Worm (Caenorhabditis elegans): Measurements from ENCODE around the gene rabn-5.

ce11 chrIII:5883517-5883916 lies 19.2 kb downstream of the rabn-5 start:
- TF ChIP-seq F13H6.1 (tag; optimal IDR thresholded peaks at IDR 0.05) = no peak
- TF ChIP-seq elt-1 (tag; optimal IDR thresholded peaks at IDR 0.05) = no peak
- no peak for TF ChIP-seq nhr-10 (tag; optimal IDR thresholded peaks at IDR 0.05)
- TF ChIP-seq nhr-25 (tag; optimal IDR thresholded peaks at IDR 0.05) = no peak
- no peak for TF ChIP-seq aly-2 (tag; optimal IDR thresholded peaks at IDR 0.05)

Data from whole organism, L2 larva.